Fruit fly (Drosophila melanogaster) whole organism, embryonic: ENCODE results near the gene CG2533.

ENCODE experiments used
- Asciz ChIP-seq: fragments of 200-800 bp; sonication (Bioruptor generic); optimal IDR thresholded peaks from 2 replicates; lab custom pipeline; 2017; ENCODE audit warnings: missing biosample characterization, mild to moderate bottlenecking, missing genetic modification characterization, missing genetic modification reagents
- CG10654 ChIP-seq: fragments of 200-800 bp; sonication (Bioruptor generic); optimal IDR thresholded peaks from 2 replicates; lab custom pipeline; 2016; ENCODE audit warnings: missing biosample characterization, missing genetic modification characterization
- CG11247 ChIP-seq: fragments of 200-800 bp; sonication (Bioruptor generic); IDR thresholded peaks from 2 replicates; pipeline ENCODE4 v1.3.6; 2022; ENCODE audit warnings: missing biosample characterization, missing genetic modification characterization
- CG11560 ChIP-seq: fragments of 200-800 bp; sonication (Bioruptor generic); IDR thresholded peaks from 3 replicates; pipeline ENCODE4 v1.3.6; 2022; ENCODE audit warnings: missing biosample characterization, missing genetic modification characterization
- CG12219 ChIP-seq: fragments of 200-800 bp; sonication (Bioruptor generic); optimal IDR thresholded peaks from 3 replicates; lab custom pipeline; 2018; ENCODE audit warnings: missing biosample characterization, mild to moderate bottlenecking, missing genetic modification characterization
- CG12391 ChIP-seq: fragments of 200-800 bp; sonication (Bioruptor generic); optimal IDR thresholded peaks from 3 replicates; lab custom pipeline; 2018; ENCODE audit warnings: missing biosample characterization, mild to moderate bottlenecking, missing genetic modification characterization, moderate library complexity
- CG12942 ChIP-seq: fragments of 200-800 bp; sonication (Bioruptor generic); optimal IDR thresholded peaks from 3 replicates; lab custom pipeline; 2016; ENCODE audit warnings: missing biosample characterization, missing genetic modification characterization
- CG13123 ChIP-seq: fragments of 200-800 bp; sonication (Bioruptor generic); optimal IDR thresholded peaks from 2 replicates; lab custom pipeline; 2016; ENCODE audit warnings: missing biosample characterization, missing genetic modification characterization
- CG14441 ChIP-seq: fragments of 200-800 bp; sonication (Bioruptor generic); IDR thresholded peaks from 2 replicates; pipeline ENCODE4 v1.3.6; 2022; ENCODE audit warnings: missing biosample characterization, missing genetic modification characterization
- CG15601 ChIP-seq: fragments of 200-800 bp; sonication (Bioruptor generic); optimal IDR thresholded peaks from 3 replicates; lab custom pipeline; 2019; ENCODE audit warnings: missing biosample characterization, mild to moderate bottlenecking, missing genetic modification characterization, moderate library complexity
- CG1832 ChIP-seq: fragments of 200-800 bp; sonication (Bioruptor generic); optimal IDR thresholded peaks from 2 replicates; lab custom pipeline; 2017; ENCODE audit warnings: missing biosample characterization, mild to moderate bottlenecking, missing genetic modification characterization, inconsistent platforms
- CG18619 ChIP-seq: fragments of 200-800 bp; sonication (Bioruptor generic); optimal IDR thresholded peaks from 3 replicates; lab custom pipeline; 2017; ENCODE audit warnings: missing biosample characterization, mild to moderate bottlenecking, missing genetic modification characterization
- CG30020 ChIP-seq: fragments of 200-800 bp; optimal IDR thresholded peaks from 2 replicates; lab custom pipeline; 2019; ENCODE audit warnings: missing biosample characterization, mild to moderate bottlenecking, missing genetic modification characterization, moderate library complexity
- CG34422 ChIP-seq: fragments of 200-800 bp; sonication (Bioruptor generic); IDR thresholded peaks from 3 replicates; pipeline ENCODE4 v1.3.6; 2022; ENCODE audit warnings: missing biosample characterization, missing genetic modification characterization
- CG4360 ChIP-seq: fragments of 200-800 bp; sonication (Bioruptor generic); IDR thresholded peaks from 2 replicates; pipeline ENCODE4 v1.3.6; 2022; ENCODE audit warnings: missing biosample characterization, missing genetic modification characterization
- CG4617 ChIP-seq: fragments of 200-800 bp; sonication (Bioruptor generic); optimal IDR thresholded peaks from 3 replicates; lab custom pipeline; 2016; ENCODE audit warnings: missing biosample characterization, missing genetic modification characterization, borderline replicate concordance
- CG6654 ChIP-seq: fragments of 200-800 bp; sonication (Bioruptor generic); optimal IDR thresholded peaks from 2 replicates; lab custom pipeline; 2017; ENCODE audit warnings: missing biosample characterization, mild to moderate bottlenecking, missing genetic modification characterization
- CG6683 ChIP-seq: fragments of 200-800 bp; sonication (Bioruptor generic); optimal IDR thresholded peaks from 2 replicates; lab custom pipeline; 2017; ENCODE audit warnings: missing biosample characterization, mild to moderate bottlenecking, missing genetic modification characterization, missing genetic modification reagents
- CG6813 ChIP-seq: fragments of 200-800 bp; sonication (Bioruptor generic); optimal IDR thresholded peaks from 2 replicates; lab custom pipeline; 2017; ENCODE audit warnings: missing biosample characterization, missing genetic modification characterization, mild to moderate bottlenecking, moderate library complexity, missing genetic modification reagents
- CG8281 ChIP-seq: fragments of 200-800 bp; sonication (Bioruptor generic); optimal IDR thresholded peaks from 2 replicates; lab custom pipeline; 2018; ENCODE audit warnings: missing biosample characterization, mild to moderate bottlenecking, missing genetic modification characterization, moderate library complexity
- Camta ChIP-seq: fragments of 200-800 bp; sonication (Bioruptor generic); optimal IDR thresholded peaks from 2 replicates; lab custom pipeline; 2016; ENCODE audit warnings: missing biosample characterization, missing genetic modification characterization
- H15 ChIP-seq: fragments of 200-800 bp; sonication (Bioruptor generic); IDR thresholded peaks from 3 replicates; pipeline ENCODE4 v1.3.6; 2022; ENCODE audit warnings: missing biosample characterization, missing genetic modification characterization
- Hmx ChIP-seq: fragments of 200-800 bp; sonication (Bioruptor generic); optimal IDR thresholded peaks from 2 replicates; lab custom pipeline; 2016; ENCODE audit warnings: missing biosample characterization, missing genetic modification characterization
- Med ChIP-seq: fragments of 200-800 bp; sonication (Bioruptor generic); peaks from one replicate; lab custom pipeline; 2016; ENCODE audit warnings: missing biosample characterization, missing genetic modification characterization, mild to moderate bottlenecking, inconsistent platforms, moderate library complexity
- NC2β ChIP-seq: fragments of 200-800 bp; sonication (Bioruptor generic); optimal IDR thresholded peaks from 2 replicates; lab custom pipeline; 2016; ENCODE audit warnings: missing biosample characterization, missing genetic modification characterization
- Nf-YA ChIP-seq: fragments of 200-800 bp; sonication (Bioruptor generic); IDR thresholded peaks from 2 replicates; pipeline ENCODE4 v1.3.6; 2022; ENCODE audit warnings: missing biosample characterization, missing genetic modification characterization
- Sry-δ ChIP-seq: fragments of 200-800 bp; sonication (Bioruptor generic); optimal IDR thresholded peaks from 2 replicates; lab custom pipeline; 2016; ENCODE audit warnings: missing biosample characterization, missing genetic modification characterization
- aop ChIP-seq: fragments of 200-800 bp; sonication (Bioruptor generic); IDR thresholded peaks from 2 replicates; pipeline ENCODE4 v1.3.6; 2022; ENCODE audit warnings: missing biosample characterization, missing genetic modification characterization
- ato ChIP-seq: fragments of 200-800 bp; sonication (Bioruptor generic); IDR thresholded peaks from 2 replicates; pipeline ENCODE4 v1.3.6; 2022; ENCODE audit warnings: missing biosample characterization, missing genetic modification characterization; ENCODE audit not compliant: partially characterized antibody
- br ChIP-seq: fragments of >200 bp; optimal IDR thresholded peaks from 2 replicates; lab custom pipeline; 2017
- chif ChIP-seq, 2 experiments: fragments of 200-800 bp; sonication (Bioruptor generic); optimal IDR thresholded peaks; 3 replicates each; lab custom pipeline; 2016; ENCODE audit warnings: missing biosample characterization in 2 of 2, missing genetic modification characterization in 2 of 2
- ci ChIP-seq: fragments of 200-800 bp; sonication (Bioruptor generic); IDR thresholded peaks from 3 replicates; pipeline ENCODE4 v1.3.6; 2022; ENCODE audit warnings: missing biosample characterization, missing genetic modification characterization
- corto ChIP-seq: fragments of 200-800 bp; sonication (Bioruptor generic); optimal IDR thresholded peaks from 2 replicates; lab custom pipeline; 2016; ENCODE audit warnings: missing biosample characterization, mild to moderate bottlenecking, missing genetic modification characterization, moderate library complexity
- crp ChIP-seq, 2 experiments: fragments of 200-800 bp; sonication (Bioruptor generic); optimal IDR thresholded peaks; 2 replicates in 1 of 2; 3 replicates in 1 of 2; lab custom pipeline; 2017; ENCODE audit warnings: missing biosample characterization in 2 of 2, missing genetic modification characterization in 2 of 2, mild to moderate bottlenecking in 1 of 2, moderate library complexity in 1 of 2
- eve ChIP-seq, 2 experiments: fragments of >200 bp; optimal IDR thresholded peaks; 2 replicates each; lab custom pipeline; 2017; ENCODE audit warnings: missing biosample characterization in 2 of 2, missing genetic modification characterization in 2 of 2
- fd3F ChIP-seq: fragments of 200-800 bp; sonication (Bioruptor generic); optimal IDR thresholded peaks from 2 replicates; lab custom pipeline; 2018; ENCODE audit warnings: missing biosample characterization, mild to moderate bottlenecking, missing genetic modification characterization, moderate library complexity
- ftz-f1 ChIP-seq: fragments of 200-800 bp; sonication (Bioruptor generic); optimal IDR thresholded peaks from 2 replicates; lab custom pipeline; 2016; ENCODE audit warnings: missing biosample characterization, missing genetic modification characterization
- gsb-n ChIP-seq: fragments of 200-800 bp; sonication (Bioruptor generic); optimal IDR thresholded peaks from 3 replicates; lab custom pipeline; 2018; ENCODE audit warnings: missing biosample characterization, mild to moderate bottlenecking, missing genetic modification characterization
- ham ChIP-seq: fragments of 200-800 bp; sonication (Bioruptor generic); IDR thresholded peaks from 2 replicates; pipeline ENCODE4 v1.3.6; 2022; ENCODE audit warnings: missing biosample characterization, missing genetic modification characterization
- lmd ChIP-seq: fragments of 200-800 bp; sonication (Bioruptor generic); IDR thresholded peaks from 2 replicates; pipeline ENCODE4 v1.3.6; 2022; ENCODE audit warnings: missing biosample characterization, missing genetic modification characterization
- mam ChIP-seq: fragments of 200-800 bp; sonication (Bioruptor generic); optimal IDR thresholded peaks from 3 replicates; lab custom pipeline; 2016; ENCODE audit warnings: missing biosample characterization, missing genetic modification characterization
- onecut ChIP-seq: fragments of 200-800 bp; sonication (Bioruptor generic); IDR thresholded peaks from 2 replicates; pipeline ENCODE4 v1.3.6; 2022; ENCODE audit warnings: missing biosample characterization, missing genetic modification characterization
- p53 ChIP-seq: fragments of 200-800 bp; sonication (Bioruptor generic); optimal IDR thresholded peaks from 2 replicates; lab custom pipeline; 2016; ENCODE audit warnings: missing biosample characterization, missing genetic modification characterization
- phol ChIP-seq: fragments of 200-800 bp; sonication (Bioruptor generic); optimal IDR thresholded peaks from 3 replicates; lab custom pipeline; 2018; ENCODE audit warnings: missing biosample characterization, mild to moderate bottlenecking, missing genetic modification characterization, moderate library complexity
- sr ChIP-seq: fragments of 200-800 bp; sonication (Bioruptor generic); IDR thresholded peaks from 3 replicates; pipeline ENCODE4 v1.3.6; 2022; ENCODE audit warnings: missing biosample characterization, missing genetic modification characterization
- tap ChIP-seq: fragments of 200-800 bp; optimal IDR thresholded peaks from 3 replicates; lab custom pipeline; 2019; ENCODE audit warnings: missing biosample characterization, mild to moderate bottlenecking, missing genetic modification characterization, moderate library complexity
- trh ChIP-seq: fragments of 200-800 bp; sonication (Bioruptor generic); optimal IDR thresholded peaks from 2 replicates; lab custom pipeline; 2016; ENCODE audit warnings: missing biosample characterization, missing genetic modification characterization
- twi ChIP-seq: fragments of 200-800 bp; optimal IDR thresholded peaks from 2 replicates; lab custom pipeline; 2019; ENCODE audit warnings: missing biosample characterization, mild to moderate bottlenecking, missing genetic modification characterization, moderate library complexity
- wek ChIP-seq: fragments of 200-800 bp; sonication (Bioruptor generic); optimal IDR thresholded peaks from 3 replicates; lab custom pipeline; 2018; ENCODE audit warnings: missing biosample characterization, mild to moderate bottlenecking, missing genetic modification characterization, moderate library complexity
- yki ChIP-seq: fragments of >200 bp; optimal IDR thresholded peaks from 3 replicates; lab custom pipeline; 2018

The CG2533 gene

dm6 chrX:11622649-11623425 lies 18.8 kb upstream of the CG2533 start (continued):
- TF ChIP-seq Asciz (GFP tag; lab: Kevin White, UChicago) (peak; percentile 44), CG4360 (GFP tag; lab: Robert Waterston, UW) (0 out of 2 replicates have a peak, but pooled peaks have one; percentile 13), wek (peak; percentile 2), CG12942 (GFP tag; lab: Kevin White, UChicago) (peak; percentile 53), CG18619 (GFP tag; lab: Kevin White, UChicago) (peak; percentile 59), corto (GFP tag; lab: Kevin White, UChicago) (peak; percentile 85), ci (peak; percentile 83), Nf-YA (peak; percentile 7; the same call in 1 of the 2 replicates), NC2β (GFP tag; lab: Kevin White, UChicago) (peak; percentile 53), Med (GFP tag; lab: Kevin White, UChicago) (peak; percentile 97), yki (lab: Kevin White, UChicago) (no peak), Hmx (no peak), CG15601 (tag; lab: Kevin White, UChicago) (no peak), CG4617 (GFP tag; lab: Kevin White, UChicago) (no peak), gsb-n (tag; lab: Kevin White, UChicago) (no peak), CG30020 (tag; lab: Kevin White, UChicago) (no peak), CG6683 (GFP tag; lab: Kevin White, UChicago) (no peak), CG12219 (GFP tag; lab: Kevin White, UChicago) (peak; percentile 68), CG34422 (peak; percentile 88), p53 (GFP tag; lab: Kevin White, UChicago) (no peak), CG11560 (tag; lab: Robert Waterston, UW) (no peak), tap (tag; lab: Kevin White, UChicago) (peak; percentile 74), Sry-δ (GFP tag; lab: Kevin White, UChicago) (peak; percentile 45), CG11247 (GFP tag; lab: Robert Waterston, UW) (peak; percentile 62), lmd (GFP tag; lab: Robert Waterston, UW) (peak; percentile 86), phol (tag; lab: Kevin White, UChicago) (peak; percentile 61), chif (GFP tag; optimal IDR thresholded peaks at IDR 0.05; lab: Kevin White, UChicago) (peak; percentile 52 to 80), CG8281 (tag; lab: Kevin White, UChicago) (peak; percentile 26), ftz-f1 (GFP tag; lab: Kevin White, UChicago) (peak; percentile 0), CG14441 (GFP tag; lab: Robert Waterston, UW) (peak; percentile 85), CG6813 (GFP tag; lab: Kevin White, UChicago) (no peak), aop (GFP tag; lab: Robert Waterston, UW) (no peak), Camta (no peak), br (lab: Kevin White, UChicago) (no peak), CG13123 (GFP tag; lab: Kevin White, UChicago) (peak; percentile 58), crp (GFP tag; optimal IDR thresholded peaks at IDR 0.05; lab: Kevin White, UChicago) (no peak), fd3F (GFP tag; lab: Kevin White, UChicago) (peak; percentile 71), H15 (GFP tag; lab: Robert Waterston, UW) (peak; percentile 74; the same call in 2 of the 3 replicates), twi (no peak), CG1832 (no peak), trh (peak; percentile 46), onecut (no peak), mam (GFP tag; lab: Kevin White, UChicago) (peak; percentile 24), ato (GFP tag; lab: Robert Waterston, UW) (no peak), CG6654 (GFP tag; lab: Kevin White, UChicago) (no peak), CG10654 (GFP tag; lab: Kevin White, UChicago) (peak; percentile 48), ham (GFP tag; lab: Robert Waterston, UW) (no peak), eve (GFP tag; optimal IDR thresholded peaks at IDR 0.05; lab: Kevin White, UChicago) (peak in 1 of 2 experiments; percentile 77), sr (no peak), CG12391 (tag; lab: Kevin White, UChicago) (peak; percentile 76)
